Worm (Caenorhabditis elegans) whole organism, L4 larva: ENCODE data around the gene nhr-195.
A peak's percentile ranks its signal among the peaks of the same experiment; 100 is the strongest.

Source experiments
- Y5F2A.4 ChIP-seq: fragments of 200-800 bp; sonication (Bioruptor generic); optimal IDR thresholded peaks from 2 replicates; lab custom pipeline; 2018; ENCODE audit warnings: mild to moderate bottlenecking, missing genetic modification characterization, missing compliant biosample characterization
- ama-1 ChIP-seq: fragments of 150-350 bp; optimal IDR thresholded peaks from 2 replicates; lab custom pipeline; 2014; ENCODE audit warnings: inconsistent platforms, mixed read lengths
- arid-1 ChIP-seq: fragments of 200-800 bp; sonication (Bioruptor generic); conservative IDR thresholded peaks from 2 replicates; pipeline ENCODE4 v1.3.6; 2022; ENCODE audit warnings: missing genetic modification reagents, missing genetic modification characterization, missing compliant biosample characterization
- ceh-32 ChIP-seq: sonication (generic microtip); optimal IDR thresholded peaks from 2 replicates; lab custom pipeline; 2016; ENCODE audit warnings: mild to moderate bottlenecking, missing genetic modification characterization, missing compliant biosample characterization; ENCODE audit not compliant: poor library complexity
- ctbp-1 ChIP-seq: fragments of 200-800 bp; sonication (Bioruptor generic); IDR thresholded peaks from 2 replicates; pipeline ENCODE4 v1.3.6; 2022; ENCODE audit warnings: missing genetic modification reagents, missing genetic modification characterization, missing compliant biosample characterization
- egl-27 ChIP-seq: sonication (generic microtip); optimal IDR thresholded peaks from 3 replicates; lab custom pipeline; 2017; ENCODE audit warnings: missing biosample characterization, missing genetic modification reagents, missing genetic modification characterization
- lin-39 ChIP-seq: fragments of 150-350 bp; optimal IDR thresholded peaks from 2 replicates; lab custom pipeline; 2014; ENCODE audit warnings: missing biosample characterization, missing genetic modification reagents, missing genetic modification characterization
- lir-3 ChIP-seq: sonication (generic microtip); optimal IDR thresholded peaks from 2 replicates; lab custom pipeline; 2016; ENCODE audit warnings: mild to moderate bottlenecking, missing genetic modification characterization, missing compliant biosample characterization
- nhr-10 ChIP-seq: fragments of 150-350 bp; optimal IDR thresholded peaks from 2 replicates; lab custom pipeline; 2014; ENCODE audit warnings: missing biosample characterization, missing genetic modification characterization
- nhr-11 ChIP-seq: fragments of 150-350 bp; optimal IDR thresholded peaks from 2 replicates; lab custom pipeline; 2014; ENCODE audit warnings: missing biosample characterization, missing genetic modification characterization
- nhr-25 ChIP-seq: sonication (generic microtip); optimal IDR thresholded peaks from 2 replicates; lab custom pipeline; 2017; ENCODE audit warnings: missing genetic modification characterization, mild to moderate bottlenecking, missing compliant biosample characterization, antibody characterized with exemption, moderate library complexity, borderline replicate concordance; ENCODE audit not compliant: insufficient read depth
- zfp-3 ChIP-seq: fragments of 200-800 bp; sonication (Bioruptor generic); conservative IDR thresholded peaks from 2 replicates; pipeline ENCODE4 v1.3.6; 2022; ENCODE audit warnings: missing genetic modification reagents, missing genetic modification characterization, missing compliant biosample characterization

ce11 chrV:8939424-8940065, 32.6 kb downstream of the nhr-195 start:
- TF ChIP-seq arid-1 (GFP tag; lab: Robert Waterston, UW): peak; percentile 53; the same call in 1 of the 2 replicates
- TF ChIP-seq nhr-25 (tag; lab: Kevin White, UChicago): peak; percentile 12
- TF ChIP-seq ctbp-1 (GFP tag; lab: Robert Waterston, UW): peak; percentile 43; the same call in 1 of the 2 replicates
- TF ChIP-seq nhr-10 (tag; lab: Kevin White, UChicago): no peak
- TF ChIP-seq lin-39 (tag; lab: Kevin White, UChicago): no peak
- no peak for TF ChIP-seq nhr-11 (tag; lab: Kevin White, UChicago)
- peak; percentile 88 for TF ChIP-seq zfp-3 (GFP tag; lab: Robert Waterston, UW)
- TF ChIP-seq egl-27: no peak
- TF ChIP-seq lir-3 (tag; lab: Kevin White, UChicago): no peak
- TF ChIP-seq Y5F2A.4 (GFP tag; lab: Kevin White, UChicago): peak; percentile 55
- peak; percentile 59 for TF ChIP-seq ama-1 (lab: Kevin White, UChicago)
- TF ChIP-seq ceh-32 (tag; lab: Kevin White, UChicago): no peak
